Worm (Caenorhabditis elegans) whole organism, late embryonic: ENCODE data around the gene T19H12.15.

Source experiments
- pag-3 ChIP-seq: sonication (generic microtip); optimal IDR thresholded peaks from 2 replicates; lab custom pipeline; 2016; ENCODE audit warnings: missing compliant biosample characterization, missing genetic modification characterization, borderline replicate concordance
- pha-2 ChIP-seq: sonication (generic microtip); optimal IDR thresholded peaks from 2 replicates; lab custom pipeline; 2017; ENCODE audit warnings: mild to moderate bottlenecking, missing genetic modification characterization, missing compliant biosample characterization
- pha-4 ChIP-seq: fragments of 150-350 bp; optimal IDR thresholded peaks from 2 replicates; lab custom pipeline; 2018; ENCODE audit warnings: missing biosample characterization, missing genetic modification reagents, missing genetic modification characterization

DNA sequence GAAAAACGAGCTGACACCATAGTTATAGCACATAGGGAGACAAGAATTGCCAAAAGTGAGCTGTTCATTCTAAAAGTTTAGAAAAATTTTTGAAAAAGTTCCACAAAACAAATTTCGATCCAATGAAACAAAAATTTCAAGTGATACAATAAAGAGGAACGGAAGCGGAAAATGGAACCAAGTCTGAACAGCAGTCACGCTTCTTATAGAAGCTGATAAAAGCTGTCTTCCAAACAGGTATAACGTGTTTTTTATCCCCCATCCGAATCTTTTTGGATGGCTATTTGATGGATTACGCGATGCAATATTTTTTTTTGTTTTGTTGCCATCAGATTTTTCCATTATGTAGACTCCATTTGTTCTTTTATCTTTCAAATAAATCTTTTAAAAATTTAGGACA is 33.2 kb upstream of the T19H12.15 start, which contains the start of gene H23N18.5:
- TF ChIP-seq pha-2 (tag; lab: Kevin White, UChicago) (no peak), pag-3 (tag; lab: Kevin White, UChicago) (no peak), pha-4 (tag; lab: Kevin White, UChicago) (no peak)
